Worm (Caenorhabditis elegans) whole organism, L2 larva: ENCODE measurements around the gene pir-1.

Source experiments
- ama-1 ChIP-seq: fragments of 150-350 bp; optimal IDR thresholded peaks from 2 replicates; lab custom pipeline; 2018; ENCODE audit warnings: inconsistent platforms
- egl-27 ChIP-seq: sonication (generic microtip); optimal IDR thresholded peaks from 3 replicates; lab custom pipeline; 2017; ENCODE audit warnings: missing biosample characterization, missing genetic modification reagents, missing genetic modification characterization
- lsy-2 ChIP-seq, 2 experiments: fragments of 150-350 bp in 1 of 2; sonication (generic microtip) in 1 of 2; optimal IDR thresholded peaks; 2 replicates each; lab custom pipeline; 2014 to 2017; ENCODE audit warnings: missing biosample characterization in 2 of 2, missing genetic modification characterization in 2 of 2
- nhr-237 ChIP-seq: fragments of 150-350 bp; optimal IDR thresholded peaks from 2 replicates; lab custom pipeline; 2014; ENCODE audit warnings: missing biosample characterization, missing genetic modification characterization
- nhr-77 ChIP-seq: fragments of 150-350 bp; optimal IDR thresholded peaks from 2 replicates; lab custom pipeline; 2014; ENCODE audit warnings: missing biosample characterization, missing genetic modification characterization
- unc-39 ChIP-seq: fragments of 150-350 bp; optimal IDR thresholded peaks from 2 replicates; lab custom pipeline; 2014; ENCODE audit warnings: missing biosample characterization, missing genetic modification characterization
- zag-1 ChIP-seq: fragments of 150-350 bp; optimal IDR thresholded peaks from 2 replicates; lab custom pipeline; 2014; ENCODE audit warnings: missing biosample characterization, missing genetic modification characterization
- ztf-11 ChIP-seq: sonication (generic microtip); optimal IDR thresholded peaks from 2 replicates; lab custom pipeline; 2017; ENCODE audit warnings: missing biosample characterization, missing genetic modification characterization
- ztf-4 ChIP-seq: fragments of 150-350 bp; optimal IDR thresholded peaks from 2 replicates; lab custom pipeline; 2014; ENCODE audit warnings: missing biosample characterization, missing genetic modification characterization

ce11 chrII:9196325-9196724, 19.2 kb downstream of the pir-1 start:
- TF ChIP-seq ama-1 (lab: Kevin White, UChicago) (no peak), lsy-2 (tag; optimal IDR thresholded peaks at IDR 0.05; lab: Kevin White, UChicago) (no peak), zag-1 (tag; lab: Kevin White, UChicago) (no peak), egl-27 (tag; lab: Kevin White, UChicago) (no peak), nhr-237 (tag; lab: Kevin White, UChicago) (no peak), ztf-11 (tag; lab: Kevin White, UChicago) (no peak), ztf-4 (tag; lab: Kevin White, UChicago) (no peak), nhr-77 (no peak), unc-39 (tag; lab: Kevin White, UChicago) (no peak)
